Fruit fly (Drosophila melanogaster) Kc167 (cell line): ENCODE results near the gene loqs.

Source experiments
- Myc ChIP-seq: fragments of >200 bp; optimal IDR thresholded peaks from 2 replicates; lab custom pipeline; 2017; ENCODE audit warnings: missing external identifiers
- Sin3A ChIP-seq: fragments of >200 bp; optimal IDR thresholded peaks from 2 replicates; lab custom pipeline; 2018; ENCODE audit warnings: missing external identifiers
- h ChIP-seq: fragments of >200 bp; optimal IDR thresholded peaks from 3 replicates; lab custom pipeline; 2018; ENCODE audit warnings: missing external identifiers
- insv ChIP-seq: fragments of >200 bp; optimal IDR thresholded peaks from 3 replicates; lab custom pipeline; 2018; ENCODE audit warnings: missing external identifiers
- psq ChIP-seq: fragments of >200 bp; optimal IDR thresholded peaks from 2 replicates; lab custom pipeline; 2017; ENCODE audit warnings: missing external identifiers
- ttk ChIP-seq: sonication (Bioruptor generic); optimal IDR thresholded peaks from 2 replicates; lab custom pipeline; 2017; ENCODE audit warnings: missing external identifiers

Gene loqs

dm6 chr2L:13373435-13374242 lies 8.8 kb upstream of the loqs start, which contains the start of the genes Bdp1 and CG6565:
Gene Bdp1, minus strand, starts transcription at chr2L:13373890.
Gene CG6565, plus strand, starts transcription at chr2L:13374019.
- TF ChIP-seq insv (lab: Kevin White, UChicago) (no peak), Sin3A (lab: Kevin White, UChicago) (no peak), h (lab: Kevin White, UChicago) (no peak), ttk (lab: Kevin White, UChicago) (no peak), Myc (lab: Kevin White, UChicago) (no peak), psq (lab: Kevin White, UChicago) (no peak)

DNA sequence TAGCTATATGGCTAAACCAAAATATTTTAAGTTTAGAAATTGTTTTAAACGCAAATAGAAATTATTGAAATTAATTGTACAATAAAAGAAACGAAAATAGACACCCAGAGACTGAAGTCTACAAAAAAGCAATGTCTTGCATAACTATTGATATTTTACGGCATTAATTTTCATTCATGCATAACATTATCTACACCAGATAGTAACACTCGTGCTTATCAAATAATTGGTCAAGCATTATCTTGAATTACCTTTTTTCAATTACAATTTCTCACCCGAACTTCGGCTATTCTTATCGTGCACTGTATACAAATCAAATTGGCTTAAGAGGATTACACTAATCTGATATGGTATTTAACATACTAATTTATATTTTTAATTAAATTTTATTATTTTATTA lies 6.4 kb upstream of the loqs start:
- TF ChIP-seq Myc (lab: Kevin White, UChicago) (no peak), insv (lab: Kevin White, UChicago) (no peak), psq (lab: Kevin White, UChicago) (no peak), ttk (lab: Kevin White, UChicago) (no peak), h (lab: Kevin White, UChicago) (no peak), Sin3A (lab: Kevin White, UChicago) (no peak)

DNA sequence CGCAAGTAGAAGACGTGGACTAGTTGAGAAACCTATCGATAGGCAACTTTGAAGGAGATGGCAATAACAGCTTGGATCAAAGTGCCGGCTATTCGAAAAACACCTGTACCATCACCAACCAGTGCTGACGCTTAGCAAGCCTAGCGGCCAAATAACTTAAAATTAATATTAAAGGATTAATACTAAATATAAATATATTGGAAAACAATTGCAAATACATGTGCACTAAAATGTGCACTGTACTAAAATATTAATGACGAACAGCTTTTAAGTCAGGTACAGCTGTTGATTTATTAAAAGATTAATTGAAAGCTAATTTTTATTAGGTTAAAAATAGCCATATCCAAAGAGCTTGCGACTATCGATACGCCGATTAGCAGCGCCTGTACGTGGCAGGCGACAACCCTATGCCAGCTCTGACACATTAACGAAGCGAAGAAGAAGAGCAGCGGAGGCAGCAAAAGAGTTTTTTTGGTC lies 3.9 kb upstream of the loqs start, which contains the start of the genes CG9302 and beta'COP:
Gene CG9302 (minus strand): TSS at position 51 of the 477 bp plus-strand sequence.
Gene beta'COP (plus strand): TSS at position 415 of the 477 bp plus-strand sequence.
- no peak for TF ChIP-seq h (lab: Kevin White, UChicago)
- TF ChIP-seq insv (lab: Kevin White, UChicago), result no peak
- TF ChIP-seq Sin3A (lab: Kevin White, UChicago), result peak; percentile 51
- no peak for TF ChIP-seq Myc (lab: Kevin White, UChicago)

- TF ChIP-seq ttk (lab: Kevin White, UChicago) (no peak), Sin3A (lab: Kevin White, UChicago) (no peak), insv (lab: Kevin White, UChicago) (no peak), psq (lab: Kevin White, UChicago) (no peak), Myc (lab: Kevin White, UChicago) (no peak), h (lab: Kevin White, UChicago) (no peak)
Measured at dm6 chr2L:13387255-13387654, 4.8 kb downstream of the loqs start, which contains the start of the genes Ing5 and CG7099. Gene Ing5, minus strand, starts transcription at chr2L:13387312. Gene CG7099, plus strand, starts transcription at chr2L:13387571.

- TF ChIP-seq Sin3A (lab: Kevin White, UChicago) (no peak), insv (lab: Kevin White, UChicago) (no peak), Myc (lab: Kevin White, UChicago) (no peak), psq (lab: Kevin White, UChicago) (no peak), h (lab: Kevin White, UChicago) (no peak), ttk (lab: Kevin White, UChicago) (no peak)
Measured at dm6 chr2L:13394903-13395302, 12.5 kb downstream of the loqs start, which contains the start of gene RpL24. Gene RpL24, minus strand, starts transcription at chr2L:13395131.

dm6 chr2L:13396084-13396483 lies 13.6 kb downstream of the loqs start, which contains the start of gene CG16957:
Gene CG16957, minus strand, starts transcription at chr2L:13396184.
- no peak for TF ChIP-seq h (lab: Kevin White, UChicago)
- no peak for TF ChIP-seq insv (lab: Kevin White, UChicago)
- TF ChIP-seq psq (lab: Kevin White, UChicago), result no peak
- TF ChIP-seq Myc (lab: Kevin White, UChicago), result no peak
- TF ChIP-seq Sin3A (lab: Kevin White, UChicago), result no peak
- no peak for TF ChIP-seq ttk (lab: Kevin White, UChicago)

DNA sequence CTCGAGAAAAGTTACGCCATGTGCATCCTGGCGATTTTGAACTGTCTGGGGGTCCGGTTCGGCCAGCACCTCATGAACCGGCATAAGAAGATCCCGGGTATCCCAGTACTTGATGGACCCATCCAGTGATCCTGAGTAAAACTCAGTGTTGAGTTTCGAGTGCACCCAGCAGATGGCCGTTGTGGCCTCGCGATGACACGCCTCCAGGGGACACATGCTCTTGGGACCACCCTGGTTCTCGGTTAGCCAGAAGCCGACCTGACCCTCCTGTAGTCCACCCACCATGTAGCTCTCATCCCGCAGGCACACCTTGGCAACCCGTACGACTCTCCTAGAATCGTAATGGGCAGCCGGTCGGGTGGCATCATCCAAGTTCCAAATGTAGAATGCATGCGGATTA lies 14.9 kb downstream of the loqs start:
- peak; percentile 91 for TF ChIP-seq ttk (lab: Kevin White, UChicago)
- TF ChIP-seq h (lab: Kevin White, UChicago), result no peak

dm6 chr2L:13398614-13399161 lies 16.2 kb downstream of the loqs start, which contains the start of the genes CG10859 and CG7110:
Gene CG10859, minus strand, starts transcription at chr2L:13398664.
Gene CG7110, plus strand, starts transcription at chr2L:13398991.
- no peak for TF ChIP-seq ttk (lab: Kevin White, UChicago)
- no peak for TF ChIP-seq Myc (lab: Kevin White, UChicago)
- TF ChIP-seq psq (lab: Kevin White, UChicago), result no peak
- TF ChIP-seq insv (lab: Kevin White, UChicago), result no peak
- no peak for TF ChIP-seq Sin3A (lab: Kevin White, UChicago)
- TF ChIP-seq h (lab: Kevin White, UChicago), result no peak

dm6 chr2L:13399565-13399964 lies 17.1 kb downstream of the loqs start:
- no peak for TF ChIP-seq h (lab: Kevin White, UChicago)
- TF ChIP-seq Sin3A (lab: Kevin White, UChicago), result no peak
- TF ChIP-seq ttk (lab: Kevin White, UChicago), result no peak
- no peak for TF ChIP-seq psq (lab: Kevin White, UChicago)
- TF ChIP-seq Myc (lab: Kevin White, UChicago), result no peak
- no peak for TF ChIP-seq insv (lab: Kevin White, UChicago)

DNA sequence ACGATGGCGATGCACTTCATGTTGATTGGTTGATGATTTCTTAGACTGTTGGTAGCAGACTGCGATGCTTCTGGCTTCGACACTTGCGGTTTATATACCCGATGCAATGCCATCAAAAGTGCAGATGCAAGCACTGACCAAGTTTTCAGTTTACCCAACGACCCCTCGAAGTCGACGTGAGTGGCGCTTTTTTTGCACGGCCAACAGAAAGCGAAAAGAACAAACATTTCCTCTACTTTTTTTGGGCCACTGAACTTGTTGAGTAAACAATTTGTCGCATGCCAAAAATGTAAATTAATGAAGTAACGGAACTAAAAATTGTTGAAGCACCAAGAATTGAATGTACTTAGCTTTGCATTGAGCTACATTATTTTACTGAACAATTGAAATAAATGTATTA lies 29.1 kb downstream of the loqs start, which contains the start of gene Vm34Ca:
Gene Vm34Ca (minus strand): TSS at position 66 of the 400 bp plus-strand sequence.
- TF ChIP-seq insv (lab: Kevin White, UChicago), result no peak
- no peak for TF ChIP-seq h (lab: Kevin White, UChicago)
- TF ChIP-seq psq (lab: Kevin White, UChicago), result no peak
- TF ChIP-seq ttk (lab: Kevin White, UChicago), result no peak
- no peak for TF ChIP-seq Myc (lab: Kevin White, UChicago)
- no peak for TF ChIP-seq Sin3A (lab: Kevin White, UChicago)

DNA sequence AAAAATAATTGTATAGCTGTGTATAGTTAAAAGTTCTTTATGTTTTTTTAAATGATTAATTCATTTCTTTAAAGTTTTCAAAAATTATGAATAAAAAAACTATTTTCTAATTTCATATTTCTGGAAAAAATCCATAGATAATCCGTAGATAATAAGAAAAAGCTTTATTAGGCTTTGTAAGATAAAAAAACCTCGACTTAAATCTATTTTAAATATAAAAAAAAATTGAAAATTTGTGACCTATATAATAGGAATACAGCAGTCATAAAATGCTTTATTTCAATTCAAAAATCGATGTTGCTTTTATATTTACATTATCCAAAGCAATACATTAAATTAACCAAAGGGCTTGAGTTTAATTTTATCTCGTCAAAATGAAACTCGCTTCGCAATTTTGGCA lies 29.8 kb downstream of the loqs start, which contains the start of gene Flad2:
Gene Flad2 (plus strand): TSS at position 301 of the 400 bp plus-strand sequence.
- TF ChIP-seq psq (lab: Kevin White, UChicago) (no peak), insv (lab: Kevin White, UChicago) (no peak), ttk (lab: Kevin White, UChicago) (no peak), Myc (lab: Kevin White, UChicago) (no peak), Sin3A (lab: Kevin White, UChicago) (no peak), h (lab: Kevin White, UChicago) (no peak)
